Worm (Caenorhabditis elegans) whole organism, L2 larva: ENCODE results near the gene T03G11.9.

ENCODE experiments used
- C34F6.9 ChIP-seq: fragments of 150-350 bp; optimal IDR thresholded peaks from 2 replicates; lab custom pipeline; 2014; ENCODE audit warnings: missing biosample characterization, missing genetic modification characterization
- F13H6.1 ChIP-seq: sonication (generic microtip); optimal IDR thresholded peaks from 2 replicates; lab custom pipeline; 2016; ENCODE audit warnings: missing genetic modification characterization, missing compliant biosample characterization
- Y55F3AM.14 ChIP-seq: fragments of 200-800 bp; sonication (Bioruptor generic); optimal IDR thresholded peaks from 2 replicates; lab custom pipeline; 2018; ENCODE audit warnings: mild to moderate bottlenecking, missing genetic modification characterization, missing compliant biosample characterization
- ama-1 ChIP-seq: fragments of 150-350 bp; optimal IDR thresholded peaks from 2 replicates; lab custom pipeline; 2018; ENCODE audit warnings: inconsistent platforms
- ceh-16 ChIP-seq: fragments of 150-350 bp; optimal IDR thresholded peaks from 2 replicates; lab custom pipeline; 2014; ENCODE audit warnings: missing biosample characterization, missing genetic modification characterization
- ceh-82 ChIP-seq: fragments of 150-350 bp; optimal IDR thresholded peaks from 2 replicates; lab custom pipeline; 2014; ENCODE audit warnings: missing biosample characterization, missing genetic modification characterization
- dmd-4 ChIP-seq: sonication (generic microtip); optimal IDR thresholded peaks from 2 replicates; lab custom pipeline; 2017; ENCODE audit warnings: missing biosample characterization, missing genetic modification characterization
- elt-1 ChIP-seq: fragments of 150-350 bp; optimal IDR thresholded peaks from 2 replicates; lab custom pipeline; 2014; ENCODE audit warnings: missing biosample characterization, missing genetic modification characterization
- elt-3 ChIP-seq: sonication (generic microtip); optimal IDR thresholded peaks from 2 replicates; lab custom pipeline; 2017; ENCODE audit warnings: missing biosample characterization, missing genetic modification characterization
- gmeb-1 ChIP-seq: fragments of 150-350 bp; optimal IDR thresholded peaks from 2 replicates; lab custom pipeline; 2014; ENCODE audit warnings: missing biosample characterization, missing genetic modification characterization
- lin-11 ChIP-seq: fragments of 150-350 bp; sonication (generic microtip); optimal IDR thresholded peaks from 2 replicates; lab custom pipeline; 2014; ENCODE audit warnings: missing biosample characterization, missing genetic modification characterization, inconsistent platforms, mixed read lengths
- lin-13 ChIP-seq: fragments of 150-350 bp; optimal IDR thresholded peaks from 2 replicates; lab custom pipeline; 2014; ENCODE audit warnings: missing biosample characterization, missing genetic modification reagents, missing genetic modification characterization
- lin-39 ChIP-seq: fragments of 150-350 bp; optimal IDR thresholded peaks from 2 replicates; lab custom pipeline; 2014; ENCODE audit warnings: missing biosample characterization, missing genetic modification reagents, missing genetic modification characterization
- lsy-2 ChIP-seq, 2 experiments: fragments of 150-350 bp in 1 of 2; sonication (generic microtip) in 1 of 2; optimal IDR thresholded peaks; 2 replicates each; lab custom pipeline; 2014 to 2017; ENCODE audit warnings: missing biosample characterization in 2 of 2, missing genetic modification characterization in 2 of 2
- mab-5 ChIP-seq: fragments of 150-350 bp; optimal IDR thresholded peaks from 2 replicates; lab custom pipeline; 2014; ENCODE audit warnings: missing biosample characterization, missing genetic modification characterization
- nhr-10 ChIP-seq: sonication (generic microtip); optimal IDR thresholded peaks from 2 replicates; lab custom pipeline; 2017; ENCODE audit warnings: missing biosample characterization, missing genetic modification characterization
- nhr-11 ChIP-seq: fragments of 150-350 bp; optimal IDR thresholded peaks from 2 replicates; lab custom pipeline; 2014; ENCODE audit warnings: missing biosample characterization, missing genetic modification characterization
- nhr-129 ChIP-seq: fragments of 150-350 bp; optimal IDR thresholded peaks from 2 replicates; lab custom pipeline; 2014; ENCODE audit warnings: missing biosample characterization, missing genetic modification characterization
- nhr-21 ChIP-seq: fragments of 150-350 bp; optimal IDR thresholded peaks from 2 replicates; lab custom pipeline; 2014; ENCODE audit warnings: missing biosample characterization, missing genetic modification characterization
- nhr-23 ChIP-seq: fragments of 150-350 bp; optimal IDR thresholded peaks from 2 replicates; lab custom pipeline; 2014; ENCODE audit warnings: missing biosample characterization, missing genetic modification reagents, missing genetic modification characterization
- nhr-237 ChIP-seq: fragments of 150-350 bp; optimal IDR thresholded peaks from 2 replicates; lab custom pipeline; 2014; ENCODE audit warnings: missing biosample characterization, missing genetic modification characterization
- nhr-25 ChIP-seq: fragments of 150-350 bp; sonication (generic microtip); optimal IDR thresholded peaks from 3 replicates; lab custom pipeline; 2014; ENCODE audit warnings: missing biosample characterization, missing genetic modification characterization
- nhr-77 ChIP-seq: fragments of 150-350 bp; optimal IDR thresholded peaks from 2 replicates; lab custom pipeline; 2014; ENCODE audit warnings: missing biosample characterization, missing genetic modification characterization
- peb-1 ChIP-seq: fragments of 150-350 bp; optimal IDR thresholded peaks from 2 replicates; lab custom pipeline; 2014; ENCODE audit warnings: missing biosample characterization, missing genetic modification characterization
- sem-4 ChIP-seq: fragments of 150-350 bp; optimal IDR thresholded peaks from 2 replicates; lab custom pipeline; 2014; ENCODE audit warnings: missing biosample characterization, missing genetic modification reagents, missing genetic modification characterization
- skn-1 ChIP-seq: sonication (generic microtip); optimal IDR thresholded peaks from 2 replicates; lab custom pipeline; 2017; ENCODE audit warnings: missing biosample characterization, missing genetic modification characterization
- sma-9 ChIP-seq, 2 experiments: fragments of 150-350 bp in 1 of 2; sonication (generic microtip) in 1 of 2; optimal IDR thresholded peaks; 2 replicates each; lab custom pipeline; 2014 to 2016; ENCODE audit warnings: missing genetic modification characterization in 2 of 2, mild to moderate bottlenecking in 1 of 2, missing biosample characterization in 1 of 2, missing compliant biosample characterization in 1 of 2, missing genetic modification reagents in 1 of 2, moderate library complexity in 1 of 2
- unc-39 ChIP-seq: fragments of 150-350 bp; optimal IDR thresholded peaks from 2 replicates; lab custom pipeline; 2014; ENCODE audit warnings: missing biosample characterization, missing genetic modification characterization
- unc-55 ChIP-seq: fragments of 150-350 bp; sonication (generic microtip); optimal IDR thresholded peaks from 3 replicates; lab custom pipeline; 2014; ENCODE audit warnings: missing biosample characterization, missing genetic modification reagents, missing genetic modification characterization
- zag-1 ChIP-seq: fragments of 150-350 bp; optimal IDR thresholded peaks from 2 replicates; lab custom pipeline; 2014; ENCODE audit warnings: missing biosample characterization, missing genetic modification characterization
- ztf-1 ChIP-seq: fragments of 200-800 bp; sonication (Bioruptor generic); conservative IDR thresholded peaks from 2 replicates; pipeline ENCODE4 v1.3.6; 2022; ENCODE audit warnings: missing genetic modification characterization, missing compliant biosample characterization
- ztf-4 ChIP-seq: fragments of 150-350 bp; optimal IDR thresholded peaks from 2 replicates; lab custom pipeline; 2014; ENCODE audit warnings: missing biosample characterization, missing genetic modification characterization

Gene T03G11.9

ce11 chrX:5165037-5165436 lies 19.0 kb upstream of the T03G11.9 start, which contains the start of gene mans-3 (continued):
- peak; percentile 5 for TF ChIP-seq ama-1 (lab: Kevin White, UChicago)
- no peak for TF ChIP-seq elt-3 (tag; lab: Kevin White, UChicago)
- no peak for TF ChIP-seq elt-1 (tag; lab: Kevin White, UChicago)
- peak; percentile 85 for TF ChIP-seq gmeb-1
- no peak for TF ChIP-seq nhr-237 (tag; lab: Kevin White, UChicago)
- no peak for TF ChIP-seq nhr-11 (tag; lab: Kevin White, UChicago)
- peak; percentile 89 for TF ChIP-seq nhr-21 (tag; lab: Kevin White, UChicago)
- TF ChIP-seq dmd-4 (tag; lab: Kevin White, UChicago) = no peak
- peak; percentile 87 for TF ChIP-seq lin-13 (GFP tag; lab: Kevin White, UChicago)
- no peak for TF ChIP-seq peb-1 (tag; lab: Kevin White, UChicago)
- TF ChIP-seq lin-39 (tag; lab: Kevin White, UChicago) = peak; percentile 23

DNA sequence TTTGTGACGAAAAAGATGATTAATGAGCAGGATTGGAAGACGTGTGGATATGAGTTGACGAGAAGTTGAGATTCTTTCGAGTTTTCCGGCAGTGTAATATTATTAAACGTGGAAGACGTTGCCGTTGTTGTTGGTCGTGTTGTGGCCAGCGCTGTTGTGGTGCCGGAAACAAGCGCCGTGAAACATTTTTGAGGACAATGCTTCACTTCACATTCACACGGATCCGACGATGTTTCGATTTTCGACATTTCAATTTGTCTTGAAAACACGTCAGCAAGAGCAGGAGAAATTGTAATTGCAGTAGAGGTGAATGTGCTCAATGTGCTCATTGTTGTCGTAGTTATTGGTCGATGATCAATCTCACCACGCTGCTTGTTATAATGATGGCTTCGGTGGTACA lies 15.3 kb upstream of the T03G11.9 start:
- TF ChIP-seq nhr-10 (tag; lab: Kevin White, UChicago) (no peak), nhr-25 (tag; lab: Kevin White, UChicago) (no peak), skn-1 (tag; lab: Kevin White, UChicago) (no peak), C34F6.9 (tag; lab: Kevin White, UChicago) (no peak), gmeb-1 (no peak), ceh-82 (tag; lab: Kevin White, UChicago) (no peak), ztf-1 (GFP tag; lab: Robert Waterston, UW) (no peak), ama-1 (lab: Kevin White, UChicago) (no peak), sem-4 (tag; lab: Kevin White, UChicago) (no peak), sma-9 (GFP tag; optimal IDR thresholded peaks at IDR 0.05; lab: Kevin White, UChicago) (no peak), sma-9 (tag; optimal IDR thresholded peaks at IDR 0.05; lab: Kevin White, UChicago) (no peak), F13H6.1 (no peak), Y55F3AM.14 (GFP tag; lab: Kevin White, UChicago) (no peak)

- TF ChIP-seq nhr-23 (no peak), mab-5 (tag; lab: Kevin White, UChicago) (no peak), sem-4 (tag; lab: Kevin White, UChicago) (no peak), lin-39 (tag; lab: Kevin White, UChicago) (no peak), ceh-16 (tag; lab: Kevin White, UChicago) (no peak)
These were observed 12.9 kb upstream of the T03G11.9 start, which contains the start of gene T03G11.10 for ce11 chrX:5171085-5171484. TSS of gene T03G11.10 (minus strand) at chrX:5171185.

DNA sequence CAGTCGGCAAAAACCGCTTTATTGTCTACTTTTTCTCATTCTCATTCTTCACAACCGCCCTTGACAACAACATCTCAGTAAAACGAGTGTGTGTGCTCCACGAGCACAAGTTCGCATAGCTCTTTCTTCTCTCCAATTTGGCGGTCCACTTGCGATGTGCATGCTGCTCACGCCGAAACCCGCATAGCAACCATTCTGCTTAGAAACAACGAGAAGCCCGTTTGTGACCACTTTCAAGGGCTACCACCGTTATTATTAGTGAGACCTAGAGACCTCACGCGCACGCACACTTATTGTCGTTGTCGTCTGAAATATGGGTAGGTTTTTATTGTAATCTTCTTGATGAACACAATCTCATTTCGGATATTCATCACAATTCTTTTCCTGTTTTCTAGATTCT lies 9.8 kb upstream of the T03G11.9 start, which contains the start of gene zchc-1A:
Gene zchc-1A, plus strand, starts transcription at position 114 of the 400 bp plus-strand sequence.
- TF ChIP-seq nhr-77 (tag; lab: Kevin White, UChicago) = no peak
- no peak for TF ChIP-seq skn-1 (tag; lab: Kevin White, UChicago)
- TF ChIP-seq nhr-10 (tag; lab: Kevin White, UChicago) = no peak
- TF ChIP-seq Y55F3AM.14 (GFP tag; lab: Kevin White, UChicago) = no peak
- TF ChIP-seq zag-1 (tag; lab: Kevin White, UChicago) = no peak
- no peak for TF ChIP-seq sma-9 (GFP tag; optimal IDR thresholded peaks at IDR 0.05; lab: Kevin White, UChicago)
- TF ChIP-seq sma-9 (tag; optimal IDR thresholded peaks at IDR 0.05; lab: Kevin White, UChicago) = no peak
- no peak for TF ChIP-seq nhr-25 (tag; lab: Kevin White, UChicago)
- TF ChIP-seq lin-11 (tag; lab: Kevin White, UChicago) = no peak
- no peak for TF ChIP-seq lsy-2 (tag; optimal IDR thresholded peaks at IDR 0.05; lab: Kevin White, UChicago)
- no peak for TF ChIP-seq dmd-4 (tag; lab: Kevin White, UChicago)
- no peak for TF ChIP-seq C34F6.9 (tag; lab: Kevin White, UChicago)
- TF ChIP-seq mab-5 (tag; lab: Kevin White, UChicago) = no peak

DNA sequence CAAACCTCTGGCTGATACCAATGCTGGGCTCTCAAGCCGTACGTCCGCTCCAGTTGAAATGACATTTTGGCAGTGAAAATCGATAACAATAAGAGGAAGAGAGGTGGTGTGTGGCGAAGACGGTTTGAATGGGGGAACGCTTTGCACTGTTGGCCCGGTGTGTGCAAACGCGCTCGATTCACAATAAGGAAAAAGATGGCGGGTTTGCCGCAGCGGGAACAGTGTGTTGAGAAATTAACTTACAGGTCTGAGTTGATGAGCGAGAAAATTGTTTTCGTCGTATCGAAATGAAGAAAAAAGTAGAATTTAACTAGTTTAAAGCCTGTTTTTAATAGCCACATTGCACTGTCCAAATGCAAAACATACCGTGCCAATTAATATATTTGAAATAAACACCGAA lies 5.0 kb upstream of the T03G11.9 start, which contains the start of gene metl-9:
Gene metl-9, minus strand, starts transcription at position 101 of the 400 bp plus-strand sequence.
- TF ChIP-seq Y55F3AM.14 (GFP tag; lab: Kevin White, UChicago) = no peak
- TF ChIP-seq ceh-16 (tag; lab: Kevin White, UChicago) = no peak
- TF ChIP-seq nhr-237 (tag; lab: Kevin White, UChicago) = no peak
- no peak for TF ChIP-seq unc-55 (GFP tag; lab: Kevin White, UChicago)
- TF ChIP-seq sma-9 (GFP tag; optimal IDR thresholded peaks at IDR 0.05; lab: Kevin White, UChicago) = no peak
- no peak for TF ChIP-seq sma-9 (tag; optimal IDR thresholded peaks at IDR 0.05; lab: Kevin White, UChicago)
- no peak for TF ChIP-seq dmd-4 (tag; lab: Kevin White, UChicago)

DNA sequence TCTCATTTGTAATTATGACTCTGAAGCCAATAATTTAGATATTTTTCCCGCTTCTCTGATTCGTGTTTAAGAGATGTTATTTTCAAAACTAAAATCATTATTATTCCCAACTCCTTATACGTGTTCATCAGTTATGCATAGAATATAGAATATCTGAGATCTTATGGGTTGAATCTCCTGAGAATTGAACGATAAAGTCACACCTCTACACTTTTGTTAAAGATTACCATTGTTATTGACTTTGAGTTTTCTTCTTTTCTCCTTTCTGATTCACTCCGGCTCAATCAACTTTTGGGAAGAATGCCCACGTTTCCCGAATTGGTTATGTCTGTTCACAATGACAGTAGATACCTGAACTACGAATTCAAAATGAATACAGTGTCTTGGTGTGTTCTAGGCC lies 4.2 kb upstream of the T03G11.9 start, which contains the start of gene sru-48:
Gene sru-48, plus strand, starts transcription at position 301 of the 400 bp plus-strand sequence.
- TF ChIP-seq ztf-4 (tag; lab: Kevin White, UChicago) = no peak
- TF ChIP-seq unc-39 (tag; lab: Kevin White, UChicago) = no peak
- no peak for TF ChIP-seq nhr-129
